Fruit fly (Drosophila melanogaster) whole organism, wandering third instar larva: Measurements from ENCODE around the gene Bx.

Experiments
- Abd-B ChIP-seq: fragments of >200 bp; optimal IDR thresholded peaks from 2 replicates; lab custom pipeline; 2017; ENCODE audit warnings: missing biosample characterization, missing genetic modification characterization
- CG32264 ChIP-seq: fragments of 200-800 bp; sonication (Bioruptor generic); optimal IDR thresholded peaks from 2 replicates; lab custom pipeline; 2016; ENCODE audit warnings: missing biosample characterization, missing genetic modification characterization
- CG9705 ChIP-seq: fragments of 200-800 bp; sonication (Bioruptor generic); optimal IDR thresholded peaks from 2 replicates; lab custom pipeline; 2018; ENCODE audit warnings: missing biosample characterization, mild to moderate bottlenecking, missing genetic modification characterization
- Dfd ChIP-seq: fragments of >200 bp; optimal IDR thresholded peaks from 2 replicates; lab custom pipeline; 2017; ENCODE audit warnings: missing biosample characterization, missing genetic modification characterization
- Dif ChIP-seq: fragments of 200-275, 200-300 bp; sonication (Bioruptor generic); optimal IDR thresholded peaks from 2 replicates; lab custom pipeline; 2018; ENCODE audit warnings: missing biosample characterization, missing genetic modification characterization; ENCODE audit not compliant: partially characterized antibody
- HLH106 ChIP-seq: fragments of 200-800 bp; optimal IDR thresholded peaks from 3 replicates; lab custom pipeline; 2019; ENCODE audit warnings: missing biosample characterization, mild to moderate bottlenecking, missing genetic modification characterization, moderate library complexity
- Hnf4 ChIP-seq: fragments of 200-800 bp; sonication (Bioruptor generic); optimal IDR thresholded peaks from 2 replicates; lab custom pipeline; 2016; ENCODE audit warnings: missing biosample characterization, mild to moderate bottlenecking, missing genetic modification characterization
- Hr78 ChIP-seq: fragments of >200 bp; optimal IDR thresholded peaks from 2 replicates; lab custom pipeline; 2017; ENCODE audit warnings: missing biosample characterization, missing genetic modification characterization
- Hr83 ChIP-seq: fragments of 200-300 bp; sonication (Bioruptor generic); optimal IDR thresholded peaks from 2 replicates; lab custom pipeline; 2016; ENCODE audit warnings: missing biosample characterization, mild to moderate bottlenecking, missing genetic modification characterization, moderate library complexity; ENCODE audit not compliant: poor library complexity, severe bottlenecking
- Jra ChIP-seq: sonication (Bioruptor generic); optimal IDR thresholded peaks from 2 replicates; lab custom pipeline; 2016; ENCODE audit warnings: missing biosample characterization, missing genetic modification characterization
- Myc ChIP-seq: fragments of >200 bp; optimal IDR thresholded peaks from 2 replicates; lab custom pipeline; 2017
- N ChIP-seq: fragments of >200 bp; optimal IDR thresholded peaks from 2 replicates; lab custom pipeline; 2018; ENCODE audit warnings: missing biosample characterization, missing external identifiers, missing genetic modification characterization
- OdsH ChIP-seq: fragments of 200-800 bp; sonication (Bioruptor generic); optimal IDR thresholded peaks from 2 replicates; lab custom pipeline; 2016; ENCODE audit warnings: missing biosample characterization, mild to moderate bottlenecking, missing genetic modification characterization
- Rel ChIP-seq, 2 experiments: fragments of 200-800 bp; sonication (Bioruptor generic) in 1 of 2; optimal IDR thresholded peaks; 2 replicates in 1 of 2; 3 replicates in 1 of 2; lab custom pipeline; 2016 to 2019; ENCODE audit warnings: mild to moderate bottlenecking in 2 of 2, missing biosample characterization in 2 of 2, missing genetic modification characterization in 2 of 2, moderate library complexity in 1 of 2
- Vsx2 ChIP-seq: fragments of 200-300, 225-300 bp; sonication (Bioruptor generic); optimal IDR thresholded peaks from 2 replicates; lab custom pipeline; 2018; ENCODE audit warnings: missing biosample characterization, missing genetic modification characterization; ENCODE audit not compliant: partially characterized antibody
- brk ChIP-seq: fragments of 200-800 bp; sonication (Bioruptor generic); optimal IDR thresholded peaks from 2 replicates; lab custom pipeline; 2016; ENCODE audit warnings: missing biosample characterization, mild to moderate bottlenecking, missing genetic modification characterization
- dmrt93B ChIP-seq: fragments of 200-800 bp; sonication (Bioruptor generic); optimal IDR thresholded peaks from 2 replicates; lab custom pipeline; 2018; ENCODE audit warnings: missing biosample characterization, mild to moderate bottlenecking, missing genetic modification characterization
- ey ChIP-seq: fragments of 200-800 bp; sonication (Bioruptor generic); optimal IDR thresholded peaks from 2 replicates; lab custom pipeline; 2016; ENCODE audit warnings: missing biosample characterization, missing genetic modification characterization
- foxo ChIP-seq, 2 experiments: fragments of 200-800 bp; sonication (Bioruptor generic); optimal IDR thresholded peaks; 2 replicates in 1 of 2; 3 replicates in 1 of 2; lab custom pipeline; 2016 to 2017; ENCODE audit warnings: missing biosample characterization in 2 of 2, missing genetic modification characterization in 2 of 2
- fru ChIP-seq: fragments of 200-800 bp; sonication (Bioruptor generic); optimal IDR thresholded peaks from 3 replicates; lab custom pipeline; 2016; ENCODE audit warnings: missing biosample characterization, mild to moderate bottlenecking, missing genetic modification characterization
- h ChIP-seq: fragments of 200-800 bp; sonication (Bioruptor generic); optimal IDR thresholded peaks from 3 replicates; lab custom pipeline; 2016; ENCODE audit warnings: missing biosample characterization, mild to moderate bottlenecking, missing genetic modification characterization
- jim ChIP-seq: fragments of 175-275, 200-325 bp; sonication (Bioruptor generic); optimal IDR thresholded peaks from 2 replicates; lab custom pipeline; 2016; ENCODE audit warnings: missing biosample characterization, mild to moderate bottlenecking, missing genetic modification characterization
- lola ChIP-seq: fragments of >200 bp; optimal IDR thresholded peaks from 2 replicates; lab custom pipeline; 2017; ENCODE audit warnings: missing biosample characterization, missing genetic modification characterization
- pan ChIP-seq: fragments of >200 bp; optimal IDR thresholded peaks from 2 replicates; lab custom pipeline; 2017
- psq ChIP-seq: fragments of 200-800 bp; sonication (Bioruptor generic); optimal IDR thresholded peaks from 3 replicates; lab custom pipeline; 2017; ENCODE audit warnings: missing biosample characterization, mild to moderate bottlenecking, missing genetic modification characterization, moderate library complexity
- sage ChIP-seq: fragments of 200-800 bp; sonication (Bioruptor generic); optimal IDR thresholded peaks from 2 replicates; lab custom pipeline; 2016; ENCODE audit warnings: missing biosample characterization, mild to moderate bottlenecking, missing genetic modification characterization
- sv ChIP-seq: fragments of 200-800 bp; sonication (Bioruptor generic); optimal IDR thresholded peaks from 3 replicates; lab custom pipeline; 2016; ENCODE audit warnings: missing biosample characterization, missing genetic modification characterization
- tai ChIP-seq: sonication (Bioruptor generic); optimal IDR thresholded peaks from 2 replicates; lab custom pipeline; 2016; ENCODE audit warnings: missing biosample characterization, missing genetic modification characterization
- usp ChIP-seq: fragments of >200 bp; optimal IDR thresholded peaks from 2 replicates; lab custom pipeline; 2017; ENCODE audit warnings: missing biosample characterization, missing genetic modification characterization
- woc ChIP-seq: sonication (Bioruptor generic); optimal IDR thresholded peaks from 2 replicates; lab custom pipeline; 2016; ENCODE audit warnings: missing biosample characterization, mild to moderate bottlenecking, missing genetic modification characterization

The Bx gene

DNA sequence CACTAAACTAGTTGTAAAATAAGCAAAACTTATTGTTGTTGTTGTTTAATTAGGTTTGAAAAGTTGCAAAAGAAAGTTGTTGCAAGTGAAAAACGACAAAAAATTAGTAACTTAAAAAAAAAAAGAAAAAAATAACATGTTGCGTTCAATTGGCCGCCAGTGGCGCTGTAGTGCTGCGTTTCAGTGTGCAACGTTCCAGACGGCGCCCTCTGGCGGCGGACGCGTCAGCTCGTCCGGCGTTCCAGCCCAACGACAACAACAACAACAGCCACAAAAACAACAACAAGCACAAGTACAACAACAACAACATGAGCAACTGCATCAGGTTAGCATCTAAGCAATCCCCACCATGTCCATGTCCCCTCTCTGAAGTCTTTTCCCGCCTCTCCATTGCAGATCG is 2.2 kb downstream of the Bx start:
- no peak for TF ChIP-seq Hr83 (GFP tag; lab: Kevin White, UChicago)
- no peak for TF ChIP-seq ey (GFP tag; lab: Kevin White, UChicago)
- no peak for TF ChIP-seq tai
- TF ChIP-seq Dif (GFP tag; lab: Kevin White, UChicago) = no peak
- no peak for TF ChIP-seq Abd-B
- no peak for TF ChIP-seq h (GFP tag; lab: Kevin White, UChicago)
- TF ChIP-seq dmrt93B (GFP tag; lab: Kevin White, UChicago) = no peak
- no peak for TF ChIP-seq fru (GFP tag; lab: Kevin White, UChicago)
- no peak for TF ChIP-seq jim
- TF ChIP-seq psq = no peak
- TF ChIP-seq usp (GFP tag; lab: Kevin White, UChicago) = no peak
- TF ChIP-seq Vsx2 = no peak
- TF ChIP-seq Hr78 (GFP tag; lab: Kevin White, UChicago) = no peak
- no peak for TF ChIP-seq Rel (GFP tag; optimal IDR thresholded peaks at IDR 0.05; lab: Kevin White, UChicago)
- no peak for TF ChIP-seq Rel (tag; optimal IDR thresholded peaks at IDR 0.05; lab: Kevin White, UChicago)
- TF ChIP-seq pan = no peak

- TF ChIP-seq N (GFP tag; lab: Kevin White, UChicago) = peak; percentile 59
- TF ChIP-seq sv (GFP tag; lab: Kevin White, UChicago) = no peak
- no peak for TF ChIP-seq jim
- TF ChIP-seq Dif (GFP tag; lab: Kevin White, UChicago) = peak; percentile 32
- peak; percentile 66 for TF ChIP-seq Myc (lab: Kevin White, UChicago)
Observed at dm6 chrX:18520360-18520759, 5.1 kb downstream of the Bx start.

DNA sequence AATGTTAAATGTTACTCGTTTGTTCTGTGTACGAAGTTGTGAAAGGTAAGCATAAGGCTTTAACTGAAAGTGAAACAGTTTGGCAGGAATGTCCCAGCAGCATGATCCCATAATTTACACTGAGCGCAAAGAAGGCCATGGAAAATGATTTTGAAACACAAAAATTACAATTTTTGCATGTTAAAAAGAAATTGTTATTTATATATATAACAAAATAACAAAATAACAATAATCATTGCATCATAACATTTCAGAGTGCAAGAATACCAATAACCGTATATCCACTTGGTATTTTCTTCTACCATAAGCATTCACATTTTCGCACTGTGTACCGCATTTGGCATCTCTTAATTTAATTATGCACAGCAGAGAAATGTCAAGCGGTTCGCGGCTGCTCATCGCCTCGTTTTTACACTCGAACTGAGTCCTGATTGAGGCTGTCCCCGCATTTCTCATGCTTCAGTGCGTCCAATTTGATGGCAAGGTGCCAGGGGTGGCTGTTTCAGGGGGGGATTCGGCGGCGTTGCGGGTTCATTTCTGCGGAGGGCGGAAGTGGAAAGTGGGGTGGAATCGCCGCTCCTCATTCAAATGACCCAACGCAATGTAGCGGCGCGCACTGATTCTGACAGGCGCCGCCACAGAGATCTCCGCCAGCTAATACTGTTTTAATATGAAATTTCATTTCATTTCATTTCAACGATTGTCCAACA is 7.3 kb downstream of the Bx start, which contains the start of gene CG6481:
Gene CG6481, minus strand, starts transcription at position 51 of the 710 bp plus-strand sequence.
- TF ChIP-seq brk (GFP tag; lab: Kevin White, UChicago) (no peak), Rel (GFP tag; optimal IDR thresholded peaks at IDR 0.05; lab: Kevin White, UChicago) (no peak), Rel (tag; optimal IDR thresholded peaks at IDR 0.05; lab: Kevin White, UChicago) (no peak), foxo (GFP tag; optimal IDR thresholded peaks at IDR 0.05; lab: Kevin White, UChicago) (peak in 1 of 2 experiments; percentile 2), Dfd (GFP tag; lab: Kevin White, UChicago) (no peak), fru (GFP tag; lab: Kevin White, UChicago) (no peak), Jra (GFP tag; lab: Kevin White, UChicago) (no peak), ey (GFP tag; lab: Kevin White, UChicago) (peak; percentile 33), CG32264 (GFP tag; lab: Kevin White, UChicago) (no peak), Hnf4 (GFP tag; lab: Kevin White, UChicago) (no peak)

DNA sequence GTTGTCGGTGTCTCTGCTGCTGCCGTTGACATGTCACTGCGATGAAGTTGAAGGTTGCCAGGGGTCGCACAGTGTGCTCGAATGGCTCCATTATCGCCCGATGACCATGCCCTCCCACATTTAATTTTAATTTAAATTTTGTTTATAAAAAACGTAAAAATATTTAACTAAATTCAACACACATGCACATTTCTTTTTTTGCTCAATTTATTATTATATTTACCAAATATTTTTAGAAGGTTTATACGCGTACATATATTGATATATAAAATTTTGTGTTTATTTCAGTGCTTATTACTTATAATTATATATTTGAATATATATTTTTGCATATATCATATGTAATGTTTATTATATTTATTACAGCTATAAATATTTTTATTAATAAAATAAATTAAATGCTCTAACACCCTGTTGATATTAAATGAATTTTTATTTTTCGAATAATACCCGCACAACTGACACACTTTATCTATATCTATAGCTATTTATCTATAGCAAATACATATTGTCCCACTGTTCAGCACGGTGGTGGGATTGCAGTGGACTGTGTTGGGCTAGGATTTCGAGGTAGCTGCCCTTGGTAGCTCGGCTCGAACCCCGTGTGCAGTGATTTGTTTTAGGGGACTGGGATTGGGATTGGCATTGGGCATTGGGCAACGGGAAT is 8.1 kb downstream of the Bx start:
- TF ChIP-seq pan = no peak
- no peak for TF ChIP-seq sage (GFP tag; lab: Kevin White, UChicago)
- TF ChIP-seq CG9705 (GFP tag; lab: Kevin White, UChicago) = no peak
- no peak for TF ChIP-seq Jra (GFP tag; lab: Kevin White, UChicago)
- TF ChIP-seq lola (GFP tag; lab: Kevin White, UChicago) = no peak
- TF ChIP-seq Vsx2 = no peak
- no peak for TF ChIP-seq Hr83 (GFP tag; lab: Kevin White, UChicago)
- no peak for TF ChIP-seq foxo (GFP tag; optimal IDR thresholded peaks at IDR 0.05; lab: Kevin White, UChicago)
- TF ChIP-seq HLH106 (tag; lab: Kevin White, UChicago) = no peak
- no peak for TF ChIP-seq Rel (GFP tag; optimal IDR thresholded peaks at IDR 0.05; lab: Kevin White, UChicago)
- no peak for TF ChIP-seq Rel (tag; optimal IDR thresholded peaks at IDR 0.05; lab: Kevin White, UChicago)
- no peak for TF ChIP-seq OdsH
- no peak for TF ChIP-seq Dif (GFP tag; lab: Kevin White, UChicago)
- no peak for TF ChIP-seq woc (GFP tag; lab: Kevin White, UChicago)
- TF ChIP-seq fru (GFP tag; lab: Kevin White, UChicago) = no peak
- TF ChIP-seq, all 38 proteins: peak for 0
